Worm (Caenorhabditis elegans) whole organism, late embryonic: ENCODE data around the gene pyp-1.

Source experiments
- ama-1 ChIP-seq: fragments of 150-350 bp; optimal IDR thresholded peaks from 2 replicates; lab custom pipeline; 2014
- che-1 ChIP-seq: sonication (generic microtip); optimal IDR thresholded peaks from 2 replicates; lab custom pipeline; 2016; ENCODE audit warnings: mild to moderate bottlenecking, missing genetic modification characterization, missing compliant biosample characterization
- fkh-6 ChIP-seq: sonication (generic microtip); optimal IDR thresholded peaks from 2 replicates; lab custom pipeline; 2016; ENCODE audit warnings: missing genetic modification characterization, missing compliant biosample characterization
- madf-2 ChIP-seq: sonication (generic microtip); optimal IDR thresholded peaks from 2 replicates; lab custom pipeline; 2017; ENCODE audit warnings: missing genetic modification characterization, missing compliant biosample characterization
- tbx-2 ChIP-seq: sonication (generic microtip); optimal IDR thresholded peaks from 2 replicates; lab custom pipeline; 2016; ENCODE audit warnings: missing genetic modification characterization, missing compliant biosample characterization

DNA sequence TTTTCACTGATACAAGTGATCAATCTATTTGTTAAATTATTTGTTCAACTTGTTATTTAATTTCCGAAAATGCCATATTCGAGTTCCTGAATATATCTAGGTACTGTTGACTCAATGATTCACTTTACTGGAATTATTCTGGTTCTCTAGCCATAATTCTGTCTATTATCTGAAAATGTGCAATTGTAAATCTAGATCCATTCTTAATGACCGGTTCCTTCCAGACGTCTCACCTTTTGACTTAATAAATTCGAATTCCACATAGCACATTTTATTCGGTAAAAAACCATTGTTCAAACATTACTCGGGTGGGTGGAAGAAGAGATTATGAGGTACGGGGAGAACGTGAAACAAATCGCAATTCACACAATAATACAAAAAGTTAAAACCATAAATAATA is 9.3 kb downstream of the pyp-1 start:
- no peak for TF ChIP-seq che-1 (tag; lab: Kevin White, UChicago)
- no peak for TF ChIP-seq madf-2 (tag; lab: Kevin White, UChicago)
- no peak for TF ChIP-seq tbx-2 (tag; lab: Kevin White, UChicago)
- no peak for TF ChIP-seq fkh-6 (tag; lab: Kevin White, UChicago)
- no peak for TF ChIP-seq ama-1
